Fruit fly (Drosophila melanogaster) whole organism, pupa: ENCODE measurements around the gene Fhos.

Experiments
- CG10348 ChIP-seq: fragments of 200-800 bp; sonication (Bioruptor generic); IDR thresholded peaks from 2 replicates; pipeline ENCODE4 v1.3.6; 2022; ENCODE audit warnings: missing biosample characterization, missing genetic modification characterization
- CG13204 ChIP-seq: fragments of 200-800 bp; sonication (Bioruptor generic); optimal IDR thresholded peaks from 2 replicates; lab custom pipeline; 2018; ENCODE audit warnings: missing biosample characterization, mild to moderate bottlenecking, missing genetic modification characterization, moderate library complexity
- CG14655 ChIP-seq: fragments of 200-800 bp; sonication (Bioruptor generic); optimal IDR thresholded peaks from 3 replicates; lab custom pipeline; 2017; ENCODE audit warnings: mild to moderate bottlenecking, missing biosample characterization, missing genetic modification reagents, missing genetic modification characterization
- CG17806 ChIP-seq: fragments of 200-800 bp; sonication (Bioruptor generic); optimal IDR thresholded peaks from 2 replicates; lab custom pipeline; 2018; ENCODE audit warnings: missing biosample characterization, mild to moderate bottlenecking, missing genetic modification characterization, moderate library complexity
- CG4496 ChIP-seq: fragments of 200-800 bp; sonication (Bioruptor generic); IDR thresholded peaks from 3 replicates; pipeline ENCODE4 v1.3.6; 2022; ENCODE audit warnings: missing biosample characterization, missing genetic modification characterization
- CG8301 ChIP-seq: fragments of 200-800 bp; sonication (Bioruptor generic); optimal IDR thresholded peaks from 2 replicates; lab custom pipeline; 2018; ENCODE audit warnings: missing biosample characterization, mild to moderate bottlenecking, missing genetic modification characterization
- CG9948 ChIP-seq: fragments of 200-800 bp; sonication (Bioruptor generic); optimal IDR thresholded peaks from 2 replicates; lab custom pipeline; 2018; ENCODE audit warnings: missing biosample characterization, mild to moderate bottlenecking, missing genetic modification characterization, moderate library complexity
- D1 ChIP-seq: fragments of 200-800 bp; sonication (Bioruptor generic); optimal IDR thresholded peaks from 2 replicates; lab custom pipeline; 2018; ENCODE audit warnings: missing biosample characterization, mild to moderate bottlenecking, missing genetic modification characterization, moderate library complexity
- EcR ChIP-seq: fragments of 200-800 bp; sonication (Bioruptor generic); optimal IDR thresholded peaks from 3 replicates; lab custom pipeline; 2019; ENCODE audit warnings: missing biosample characterization, missing genetic modification characterization, mild to moderate bottlenecking, moderate library complexity, missing genetic modification reagents
- Ets98B ChIP-seq: fragments of 200-800 bp; sonication (Bioruptor generic); IDR thresholded peaks from 2 replicates; pipeline ENCODE4 v1.3.6; 2022; ENCODE audit warnings: missing biosample characterization, missing genetic modification characterization
- Snoo ChIP-seq: fragments of 200-800 bp; sonication (Bioruptor generic); optimal IDR thresholded peaks from 3 replicates; lab custom pipeline; 2017; ENCODE audit warnings: missing biosample characterization, mild to moderate bottlenecking, missing genetic modification characterization, inconsistent platforms
- gl ChIP-seq: fragments of 200-800 bp; sonication (Bioruptor generic); optimal IDR thresholded peaks from 2 replicates; lab custom pipeline; 2018; ENCODE audit warnings: missing biosample characterization, mild to moderate bottlenecking, missing genetic modification characterization
- rn ChIP-seq: fragments of 200-800 bp; sonication (Bioruptor generic); IDR thresholded peaks from 2 replicates; pipeline ENCODE4 v1.3.6; 2022; ENCODE audit warnings: missing biosample characterization, missing genetic modification characterization

dm6 chr3L:8824403-8825029 lies 71.1 kb downstream of the Fhos start:
- TF ChIP-seq gl (no peak), CG8301 (tag; lab: Kevin White, UChicago) (no peak), rn (GFP tag; lab: Robert Waterston, UW) (no peak), CG14655 (GFP tag; lab: Kevin White, UChicago) (no peak), CG17806 (tag; lab: Kevin White, UChicago) (no peak), Ets98B (GFP tag; lab: Robert Waterston, UW) (no peak), CG9948 (tag; lab: Kevin White, UChicago) (no peak), EcR (GFP tag; lab: Kevin White, UChicago) (no peak), CG13204 (GFP tag; lab: Kevin White, UChicago) (no peak), D1 (tag; lab: Kevin White, UChicago) (no peak), Snoo (tag; lab: Kevin White, UChicago) (no peak), CG10348 (GFP tag; lab: Robert Waterston, UW) (no peak), CG4496 (GFP tag; lab: Robert Waterston, UW) (no peak)
